Fruit fly (Drosophila melanogaster): ENCODE results near the gene CG12814.

The CG12814 gene

DNA sequence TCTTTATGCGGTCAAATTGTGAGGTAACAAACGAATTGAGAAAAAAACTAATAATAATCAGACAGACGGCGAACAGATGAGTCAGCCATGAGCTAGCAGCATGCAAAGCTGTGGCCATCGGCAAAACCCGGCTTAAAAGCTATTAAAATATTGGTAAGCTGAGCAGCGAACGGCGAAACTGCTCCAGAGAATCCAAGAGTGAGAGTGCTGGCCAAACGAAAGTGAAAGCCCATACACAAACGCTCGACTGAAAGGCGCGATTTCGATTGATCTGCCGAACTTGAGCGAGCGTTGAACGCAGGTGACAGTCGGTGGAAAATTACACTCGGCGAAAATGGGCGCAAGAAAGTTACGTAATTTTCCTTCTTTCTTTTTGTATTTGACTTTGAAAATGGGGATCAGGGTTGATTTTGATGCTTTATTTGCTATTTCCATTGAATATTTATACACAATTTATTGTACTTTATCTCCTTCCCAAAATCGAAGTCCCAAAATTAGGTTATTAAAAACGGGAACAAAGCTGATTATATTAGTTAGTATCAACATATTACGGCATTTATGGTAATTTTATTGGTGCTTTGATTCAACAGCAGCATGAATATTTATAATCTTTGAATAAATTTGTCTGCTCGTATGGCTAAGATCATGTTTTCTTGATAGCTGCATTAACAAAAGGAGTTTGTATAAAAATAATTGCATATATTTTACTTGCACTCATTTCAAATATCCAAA, 39.6 kb downstream of the CG12814 start:
- no peak for TF ChIP-seq usp (GFP tag; optimal IDR thresholded peaks at IDR 0.05)
- no peak for TF ChIP-seq EcR (GFP tag; optimal IDR thresholded peaks at IDR 0.05)
- TF ChIP-seq pan (optimal IDR thresholded peaks at IDR 0.05) = no peak
- TF ChIP-seq Dll (optimal IDR thresholded peaks at IDR 0.05) = no peak
- TF ChIP-seq CG8478 (optimal IDR thresholded peaks at IDR 0.05) = no peak
- TF ChIP-seq psq (optimal IDR thresholded peaks at IDR 0.05) = no peak

DNA sequence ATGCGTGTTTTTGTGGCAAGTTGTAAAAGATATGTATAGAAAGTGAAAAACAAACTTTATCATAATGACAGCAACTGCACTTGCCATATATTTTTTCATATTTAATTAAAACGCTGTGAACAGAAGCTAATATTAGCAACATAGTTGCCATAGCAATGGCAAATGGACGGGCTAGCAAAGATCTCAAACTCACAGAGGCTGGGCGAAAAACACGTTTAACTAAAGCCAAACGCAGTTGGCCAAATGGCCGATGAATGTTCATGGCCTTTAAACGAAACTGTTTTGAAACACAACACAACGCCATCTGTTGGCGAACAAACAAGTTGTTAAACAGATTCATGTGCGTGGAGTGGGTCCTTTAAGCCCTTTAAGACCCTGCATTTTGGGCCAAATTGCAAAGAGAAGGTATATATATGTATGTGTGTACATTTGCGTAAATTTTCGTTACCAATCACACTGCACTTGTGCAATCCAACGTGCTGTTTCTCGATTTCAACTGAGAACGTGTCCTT, 41.0 kb downstream of the CG12814 start:
- TF ChIP-seq Dll (optimal IDR thresholded peaks at IDR 0.05) = no peak
- no peak for TF ChIP-seq usp (GFP tag; optimal IDR thresholded peaks at IDR 0.05)
- no peak for TF ChIP-seq EcR (GFP tag; optimal IDR thresholded peaks at IDR 0.05)

DNA sequence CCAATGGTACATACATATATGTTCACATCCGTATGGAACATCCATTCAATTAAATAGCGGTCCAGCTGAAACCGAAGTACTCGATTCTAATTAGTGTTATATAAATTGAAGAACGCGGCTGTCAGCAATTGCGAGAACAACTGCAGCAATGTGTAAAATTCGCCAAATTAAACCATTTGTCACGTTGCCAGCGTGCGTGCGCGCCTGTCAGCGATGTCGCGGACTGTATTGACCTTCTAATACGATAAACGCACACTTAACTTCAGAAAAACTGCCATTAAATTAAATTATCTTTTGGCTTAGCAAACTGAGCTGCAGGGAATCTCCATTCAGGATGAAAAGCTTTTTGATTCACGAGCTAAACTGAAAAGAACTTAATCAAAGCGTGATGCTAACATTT, 42.2 kb downstream of the CG12814 start:
- TF ChIP-seq EcR (GFP tag; optimal IDR thresholded peaks at IDR 0.05) (no peak), CG8478 (optimal IDR thresholded peaks at IDR 0.05) (no peak), pan (optimal IDR thresholded peaks at IDR 0.05) (no peak)

DNA sequence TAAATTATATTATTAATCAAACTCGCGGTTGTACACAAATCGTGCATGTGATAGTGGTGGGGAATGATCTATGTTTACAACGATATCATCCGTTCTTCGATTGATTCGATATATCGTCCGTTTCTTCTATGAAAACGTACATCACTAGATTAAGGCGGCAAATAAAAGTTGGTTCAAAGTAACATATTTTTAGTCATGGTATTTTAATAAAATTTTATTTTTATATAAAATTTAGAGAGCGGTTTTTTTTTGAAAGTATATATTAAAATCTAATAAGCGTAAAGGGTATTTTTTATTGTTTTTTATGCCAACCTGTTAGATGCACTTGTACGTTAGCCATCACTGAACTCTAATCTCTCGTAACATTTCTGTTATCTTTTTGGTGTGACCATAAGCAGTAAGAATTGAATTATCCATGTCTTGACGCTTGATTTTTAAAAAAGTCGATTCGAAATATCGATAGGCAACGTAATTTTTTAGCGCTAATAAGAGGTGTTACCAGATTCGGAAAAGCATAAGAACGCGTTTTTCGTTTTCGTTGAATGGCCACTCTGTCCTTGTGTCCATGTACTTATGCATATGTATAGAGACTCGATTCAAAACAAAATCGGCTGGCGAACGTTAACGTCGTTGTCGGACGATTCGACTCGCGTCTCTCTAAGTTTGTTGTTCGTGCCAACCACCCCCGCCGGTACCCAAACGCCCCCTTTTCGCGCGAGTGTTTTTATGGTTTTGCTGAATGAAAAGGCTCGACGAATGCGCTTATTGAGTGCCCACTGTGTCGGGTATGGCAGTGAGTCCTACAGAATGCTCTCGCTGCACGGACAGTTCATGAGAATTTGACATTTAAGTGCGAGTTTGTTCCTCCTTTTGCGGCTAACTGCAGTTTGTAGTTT, 45.1 kb downstream of the CG12814 start, which contains the start of the genes TAF1B and Invadolysin:
Gene TAF1B, minus strand, starts transcription at position 82 of the 896 bp plus-strand sequence.
Gene Invadolysin, plus strand, starts transcription at position 566 of the 896 bp plus-strand sequence.
- no peak for TF ChIP-seq CG8478 (optimal IDR thresholded peaks at IDR 0.05)
- TF ChIP-seq psq (optimal IDR thresholded peaks at IDR 0.05) = no peak
- no peak for TF ChIP-seq Dll (optimal IDR thresholded peaks at IDR 0.05)
- TF ChIP-seq usp (GFP tag; optimal IDR thresholded peaks at IDR 0.05) = no peak
- TF ChIP-seq pan (optimal IDR thresholded peaks at IDR 0.05) = no peak
- no peak for TF ChIP-seq EcR (GFP tag; optimal IDR thresholded peaks at IDR 0.05)

DNA sequence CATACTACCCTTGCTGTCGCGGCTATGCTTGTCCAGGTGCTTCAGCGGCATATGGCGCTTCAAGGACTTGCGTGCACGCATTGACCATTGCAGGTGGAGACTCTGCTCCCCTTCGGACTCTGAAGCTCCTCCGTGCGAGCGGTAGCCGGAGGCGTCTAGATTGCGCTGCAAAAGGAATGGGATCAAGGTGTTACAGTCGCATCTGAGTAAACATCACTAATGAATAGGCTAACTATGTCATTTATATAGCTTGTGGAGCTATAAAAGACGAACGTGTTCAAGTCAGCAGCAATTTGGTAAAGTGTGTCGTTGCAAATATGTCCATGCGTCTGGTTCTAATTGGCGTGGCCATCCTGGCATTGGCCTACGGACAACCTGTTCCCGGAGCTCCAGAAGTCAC, 46.6 kb downstream of the CG12814 start, which contains the start of gene CG42759:
Gene CG42759, plus strand, starts transcription at position 301 of the 400 bp plus-strand sequence.
- TF ChIP-seq pan (optimal IDR thresholded peaks at IDR 0.05) = no peak
- TF ChIP-seq usp (GFP tag; optimal IDR thresholded peaks at IDR 0.05) = no peak
- TF ChIP-seq EcR (GFP tag; optimal IDR thresholded peaks at IDR 0.05) = no peak
- TF ChIP-seq psq (optimal IDR thresholded peaks at IDR 0.05) = no peak
- no peak for TF ChIP-seq Dll (optimal IDR thresholded peaks at IDR 0.05)
- TF ChIP-seq CG8478 (optimal IDR thresholded peaks at IDR 0.05) = no peak

DNA sequence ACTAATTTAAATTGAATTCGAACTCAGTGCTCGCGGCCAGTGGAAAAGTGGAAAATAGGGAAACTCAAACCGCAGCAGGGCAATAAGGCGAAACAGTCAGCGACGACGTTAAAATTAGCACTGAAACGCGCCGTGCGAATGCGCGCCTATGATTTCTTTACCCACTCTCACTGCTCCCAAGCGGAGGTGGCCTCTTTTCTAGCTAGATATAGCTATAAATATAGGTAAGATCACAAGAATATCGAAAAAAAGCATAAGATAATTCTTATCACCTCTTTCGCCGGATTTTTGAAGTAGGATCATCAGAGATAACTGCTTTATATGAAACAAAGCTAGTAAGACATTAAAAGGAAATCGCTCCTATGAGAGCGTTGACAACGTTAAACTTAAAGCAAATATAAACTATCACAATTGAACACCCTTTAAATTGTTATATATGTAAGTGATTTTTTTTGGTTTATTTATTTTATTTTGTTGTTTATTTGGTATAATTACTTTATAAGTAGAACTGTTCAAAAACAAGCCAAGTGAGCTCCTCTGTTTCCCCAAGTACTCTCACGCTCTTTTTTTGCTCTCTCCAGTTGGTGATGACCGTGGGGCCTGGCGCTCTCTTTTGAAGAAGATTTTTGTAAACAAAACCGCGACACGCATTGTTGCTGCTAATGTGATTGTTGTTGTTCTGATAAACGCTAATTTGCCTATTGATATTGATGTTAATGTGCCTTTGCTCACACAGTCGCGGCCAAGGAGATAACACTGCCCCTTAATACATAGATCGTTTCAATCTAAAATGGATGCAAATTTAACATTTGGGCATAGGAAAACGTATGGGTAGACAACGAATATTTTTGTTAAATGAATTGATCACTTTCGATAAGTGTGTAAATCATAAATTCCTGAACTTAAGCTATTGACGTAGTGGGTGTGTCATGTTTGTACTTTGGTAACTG, 49.5 kb downstream of the CG12814 start, which contains the start of gene tws:
Gene tws, minus strand, starts transcription at position 124 of the 950 bp plus-strand sequence.
- no peak for TF ChIP-seq Dll (optimal IDR thresholded peaks at IDR 0.05)
- no peak for TF ChIP-seq psq (optimal IDR thresholded peaks at IDR 0.05)
- TF ChIP-seq CG8478 (optimal IDR thresholded peaks at IDR 0.05) = no peak
- TF ChIP-seq pan (optimal IDR thresholded peaks at IDR 0.05) = no peak
- TF ChIP-seq EcR (GFP tag; optimal IDR thresholded peaks at IDR 0.05) = no peak
- no peak for TF ChIP-seq usp (GFP tag; optimal IDR thresholded peaks at IDR 0.05)

DNA sequence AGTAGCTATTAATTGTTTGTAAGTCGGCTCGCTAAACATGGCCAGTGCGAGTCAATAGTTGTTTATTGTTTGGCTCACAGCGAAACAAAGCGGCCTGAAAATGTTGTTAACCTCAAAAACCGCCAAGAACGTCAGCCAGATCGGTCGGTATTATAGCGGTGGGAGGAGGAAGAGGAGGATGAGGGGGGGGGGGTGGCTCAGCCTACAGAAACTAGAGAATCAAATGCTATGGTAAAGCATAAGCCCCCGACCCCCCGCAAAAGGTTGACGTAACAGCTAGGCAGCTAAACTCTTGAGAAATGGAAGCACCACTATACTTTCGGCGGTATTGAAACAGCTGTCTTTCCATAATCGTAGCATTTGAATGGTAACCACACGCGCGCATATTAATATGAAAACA, 50.5 kb downstream of the CG12814 start:
- no peak for TF ChIP-seq CG8478 (optimal IDR thresholded peaks at IDR 0.05)
- no peak for TF ChIP-seq psq (optimal IDR thresholded peaks at IDR 0.05)
- TF ChIP-seq pan (optimal IDR thresholded peaks at IDR 0.05) = no peak
- no peak for TF ChIP-seq usp (GFP tag; optimal IDR thresholded peaks at IDR 0.05)
- TF ChIP-seq Dll (optimal IDR thresholded peaks at IDR 0.05) = no peak
- no peak for TF ChIP-seq EcR (GFP tag; optimal IDR thresholded peaks at IDR 0.05)

DNA sequence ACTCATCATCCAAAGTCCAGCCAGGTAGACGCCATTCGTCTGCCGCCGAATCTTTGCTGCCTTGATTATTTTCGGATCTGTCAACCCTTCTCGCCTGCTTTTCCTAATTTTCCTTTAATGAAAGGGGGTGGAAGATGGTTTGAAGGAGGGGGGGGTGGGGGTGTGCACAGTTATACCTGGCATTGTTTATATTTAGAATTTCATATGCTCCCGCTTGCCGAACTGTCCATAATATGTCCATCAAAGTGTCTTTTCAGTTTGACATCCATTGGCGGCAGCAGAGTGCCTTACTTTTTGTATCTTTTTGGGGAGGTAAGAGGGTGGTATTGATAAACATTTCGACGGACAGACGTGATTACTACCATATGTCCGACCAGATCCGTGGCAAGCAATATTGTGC, 51.6 kb downstream of the CG12814 start:
- TF ChIP-seq CG8478 (optimal IDR thresholded peaks at IDR 0.05) (no peak), psq (optimal IDR thresholded peaks at IDR 0.05) (no peak), pan (optimal IDR thresholded peaks at IDR 0.05) (no peak), usp (GFP tag; optimal IDR thresholded peaks at IDR 0.05) (no peak), EcR (GFP tag; optimal IDR thresholded peaks at IDR 0.05) (no peak)

DNA sequence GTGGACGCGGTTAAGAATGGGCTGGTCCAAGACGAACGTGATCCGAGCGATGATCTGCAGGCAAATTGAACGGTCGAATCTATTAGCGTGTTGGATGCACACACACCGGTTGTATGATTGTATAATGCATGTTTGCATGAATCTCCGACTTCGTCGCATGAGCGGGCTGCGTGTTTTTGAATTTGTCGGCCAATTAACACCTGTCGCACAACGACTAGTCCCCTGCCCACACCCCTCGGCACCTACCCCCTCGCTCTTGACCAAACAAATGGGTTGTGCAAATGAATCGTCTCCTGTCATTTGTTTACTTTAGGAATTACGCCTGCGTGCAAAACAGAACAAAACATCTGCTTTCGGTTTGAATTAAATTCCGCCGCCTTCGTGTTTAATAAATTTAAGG, 54.4 kb downstream of the CG12814 start:
- TF ChIP-seq CG8478 (optimal IDR thresholded peaks at IDR 0.05) (no peak), psq (optimal IDR thresholded peaks at IDR 0.05) (no peak), Dll (optimal IDR thresholded peaks at IDR 0.05) (no peak), EcR (GFP tag; optimal IDR thresholded peaks at IDR 0.05) (no peak), pan (optimal IDR thresholded peaks at IDR 0.05) (no peak), usp (GFP tag; optimal IDR thresholded peaks at IDR 0.05) (no peak)

DNA sequence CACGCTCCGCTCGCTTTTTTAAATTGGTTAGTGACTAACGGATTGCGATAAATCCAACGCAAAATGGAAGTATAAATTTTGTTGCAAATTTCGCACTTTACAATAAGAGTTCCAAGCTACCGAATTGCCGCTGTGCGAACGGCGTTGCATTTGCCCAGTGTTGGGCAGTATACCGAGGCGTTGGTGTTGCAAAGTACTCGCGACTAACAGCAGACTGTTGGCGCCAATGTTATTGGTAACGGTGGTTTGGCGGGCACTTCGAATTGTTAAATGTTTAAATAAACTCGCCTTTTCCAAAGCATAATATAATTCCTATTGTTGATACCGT, 55.1 kb downstream of the CG12814 start:
- no peak for TF ChIP-seq Dll (optimal IDR thresholded peaks at IDR 0.05)
- TF ChIP-seq psq (optimal IDR thresholded peaks at IDR 0.05) = no peak
- no peak for TF ChIP-seq EcR (GFP tag; optimal IDR thresholded peaks at IDR 0.05)

Measured in whole organism.